Fruit fly (Drosophila melanogaster) whole organism, wandering third instar larva: ENCODE data around the gene CG4278.

ENCODE experiments used
- Abd-B ChIP-seq: fragments of >200 bp; optimal IDR thresholded peaks from 2 replicates; lab custom pipeline; 2017; ENCODE audit warnings: missing biosample characterization, missing genetic modification characterization
- CG32264 ChIP-seq: fragments of 200-800 bp; sonication (Bioruptor generic); optimal IDR thresholded peaks from 2 replicates; lab custom pipeline; 2016; ENCODE audit warnings: missing biosample characterization, missing genetic modification characterization
- CG9705 ChIP-seq: fragments of 200-800 bp; sonication (Bioruptor generic); optimal IDR thresholded peaks from 2 replicates; lab custom pipeline; 2018; ENCODE audit warnings: missing biosample characterization, mild to moderate bottlenecking, missing genetic modification characterization
- CrebA ChIP-seq: fragments of 200-800 bp; sonication (Bioruptor generic); optimal IDR thresholded peaks from 2 replicates; lab custom pipeline; 2016; ENCODE audit warnings: missing biosample characterization, mild to moderate bottlenecking, missing genetic modification characterization, borderline replicate concordance
- Dfd ChIP-seq: fragments of >200 bp; optimal IDR thresholded peaks from 2 replicates; lab custom pipeline; 2017; ENCODE audit warnings: missing biosample characterization, missing genetic modification characterization
- Dif ChIP-seq: fragments of 200-275, 200-300 bp; sonication (Bioruptor generic); optimal IDR thresholded peaks from 2 replicates; lab custom pipeline; 2018; ENCODE audit warnings: missing biosample characterization, missing genetic modification characterization; ENCODE audit not compliant: partially characterized antibody
- GATAd ChIP-seq: sonication (Bioruptor generic); optimal IDR thresholded peaks from 2 replicates; lab custom pipeline; 2016; ENCODE audit warnings: missing biosample characterization, missing genetic modification characterization
- HLH106 ChIP-seq: fragments of 200-800 bp; optimal IDR thresholded peaks from 3 replicates; lab custom pipeline; 2019; ENCODE audit warnings: missing biosample characterization, mild to moderate bottlenecking, missing genetic modification characterization, moderate library complexity
- Hnf4 ChIP-seq: fragments of 200-800 bp; sonication (Bioruptor generic); optimal IDR thresholded peaks from 2 replicates; lab custom pipeline; 2016; ENCODE audit warnings: missing biosample characterization, mild to moderate bottlenecking, missing genetic modification characterization
- Hr78 ChIP-seq: fragments of >200 bp; optimal IDR thresholded peaks from 2 replicates; lab custom pipeline; 2017; ENCODE audit warnings: missing biosample characterization, missing genetic modification characterization
- Hr83 ChIP-seq: fragments of 200-300 bp; sonication (Bioruptor generic); optimal IDR thresholded peaks from 2 replicates; lab custom pipeline; 2016; ENCODE audit warnings: missing biosample characterization, mild to moderate bottlenecking, missing genetic modification characterization, moderate library complexity; ENCODE audit not compliant: poor library complexity, severe bottlenecking
- Jra ChIP-seq: sonication (Bioruptor generic); optimal IDR thresholded peaks from 2 replicates; lab custom pipeline; 2016; ENCODE audit warnings: missing biosample characterization, missing genetic modification characterization
- Mio ChIP-seq: sonication (Bioruptor generic); optimal IDR thresholded peaks from 2 replicates; lab custom pipeline; 2016; ENCODE audit warnings: missing biosample characterization, missing genetic modification characterization
- Myc ChIP-seq: fragments of >200 bp; optimal IDR thresholded peaks from 2 replicates; lab custom pipeline; 2017
- N ChIP-seq: fragments of >200 bp; optimal IDR thresholded peaks from 2 replicates; lab custom pipeline; 2018; ENCODE audit warnings: missing biosample characterization, missing external identifiers, missing genetic modification characterization
- OdsH ChIP-seq: fragments of 200-800 bp; sonication (Bioruptor generic); optimal IDR thresholded peaks from 2 replicates; lab custom pipeline; 2016; ENCODE audit warnings: missing biosample characterization, mild to moderate bottlenecking, missing genetic modification characterization
- Rel ChIP-seq, 2 experiments: fragments of 200-800 bp; sonication (Bioruptor generic) in 1 of 2; optimal IDR thresholded peaks; 2 replicates in 1 of 2; 3 replicates in 1 of 2; lab custom pipeline; 2016 to 2019; ENCODE audit warnings: mild to moderate bottlenecking in 2 of 2, missing biosample characterization in 2 of 2, missing genetic modification characterization in 2 of 2, moderate library complexity in 1 of 2
- Sp1 ChIP-seq: fragments of 200-800 bp; sonication (Bioruptor generic); optimal IDR thresholded peaks from 3 replicates; lab custom pipeline; 2019; ENCODE audit warnings: missing biosample characterization, mild to moderate bottlenecking, missing genetic modification characterization, moderate library complexity
- Vsx2 ChIP-seq: fragments of 200-300, 225-300 bp; sonication (Bioruptor generic); optimal IDR thresholded peaks from 2 replicates; lab custom pipeline; 2018; ENCODE audit warnings: missing biosample characterization, missing genetic modification characterization; ENCODE audit not compliant: partially characterized antibody
- br ChIP-seq: fragments of 200-800 bp; sonication (Bioruptor generic); optimal IDR thresholded peaks from 2 replicates; lab custom pipeline; 2016; ENCODE audit warnings: missing biosample characterization, missing genetic modification characterization
- brk ChIP-seq: fragments of 200-800 bp; sonication (Bioruptor generic); optimal IDR thresholded peaks from 2 replicates; lab custom pipeline; 2016; ENCODE audit warnings: missing biosample characterization, mild to moderate bottlenecking, missing genetic modification characterization
- dl ChIP-seq, 2 experiments: fragments of 175-275, 200-275 bp in 1 of 2; fragments of 200-275 bp in 1 of 2; sonication (Bioruptor generic); optimal IDR thresholded peaks; lab custom pipeline; 2018; ENCODE audit warnings: mild to moderate bottlenecking in 2 of 2, missing biosample characterization in 2 of 2, missing genetic modification characterization in 2 of 2, moderate library complexity in 2 of 2; ENCODE audit not compliant: partially characterized antibody in 2 of 2, insufficient read depth in 1 of 2
- dmrt93B ChIP-seq: fragments of 200-800 bp; sonication (Bioruptor generic); optimal IDR thresholded peaks from 2 replicates; lab custom pipeline; 2018; ENCODE audit warnings: missing biosample characterization, mild to moderate bottlenecking, missing genetic modification characterization
- dsf ChIP-seq: sonication (Bioruptor generic); optimal IDR thresholded peaks from 2 replicates; lab custom pipeline; 2016; ENCODE audit warnings: missing biosample characterization, missing genetic modification characterization, borderline replicate concordance
- ey ChIP-seq: fragments of 200-800 bp; sonication (Bioruptor generic); optimal IDR thresholded peaks from 2 replicates; lab custom pipeline; 2016; ENCODE audit warnings: missing biosample characterization, missing genetic modification characterization
- foxo ChIP-seq, 2 experiments: fragments of 200-800 bp; sonication (Bioruptor generic); optimal IDR thresholded peaks; 2 replicates in 1 of 2; 3 replicates in 1 of 2; lab custom pipeline; 2016 to 2017; ENCODE audit warnings: missing biosample characterization in 2 of 2, missing genetic modification characterization in 2 of 2
- fru ChIP-seq: fragments of 200-800 bp; sonication (Bioruptor generic); optimal IDR thresholded peaks from 3 replicates; lab custom pipeline; 2016; ENCODE audit warnings: missing biosample characterization, mild to moderate bottlenecking, missing genetic modification characterization
- h ChIP-seq: fragments of 200-800 bp; sonication (Bioruptor generic); optimal IDR thresholded peaks from 3 replicates; lab custom pipeline; 2016; ENCODE audit warnings: missing biosample characterization, mild to moderate bottlenecking, missing genetic modification characterization
- jim ChIP-seq: fragments of 175-275, 200-325 bp; sonication (Bioruptor generic); optimal IDR thresholded peaks from 2 replicates; lab custom pipeline; 2016; ENCODE audit warnings: missing biosample characterization, mild to moderate bottlenecking, missing genetic modification characterization
- lola ChIP-seq: fragments of >200 bp; optimal IDR thresholded peaks from 2 replicates; lab custom pipeline; 2017; ENCODE audit warnings: missing biosample characterization, missing genetic modification characterization
- pan ChIP-seq: fragments of >200 bp; optimal IDR thresholded peaks from 2 replicates; lab custom pipeline; 2017
- psq ChIP-seq: fragments of 200-800 bp; sonication (Bioruptor generic); optimal IDR thresholded peaks from 3 replicates; lab custom pipeline; 2017; ENCODE audit warnings: missing biosample characterization, mild to moderate bottlenecking, missing genetic modification characterization, moderate library complexity
- rgr ChIP-seq: fragments of 200-800 bp; sonication (Bioruptor generic); optimal IDR thresholded peaks from 3 replicates; lab custom pipeline; 2016; ENCODE audit warnings: missing biosample characterization, mild to moderate bottlenecking, missing genetic modification characterization
- sage ChIP-seq: fragments of 200-800 bp; sonication (Bioruptor generic); optimal IDR thresholded peaks from 2 replicates; lab custom pipeline; 2016; ENCODE audit warnings: missing biosample characterization, mild to moderate bottlenecking, missing genetic modification characterization
- sv ChIP-seq: fragments of 200-800 bp; sonication (Bioruptor generic); optimal IDR thresholded peaks from 3 replicates; lab custom pipeline; 2016; ENCODE audit warnings: missing biosample characterization, missing genetic modification characterization
- tai ChIP-seq: sonication (Bioruptor generic); optimal IDR thresholded peaks from 2 replicates; lab custom pipeline; 2016; ENCODE audit warnings: missing biosample characterization, missing genetic modification characterization
- usp ChIP-seq: fragments of >200 bp; optimal IDR thresholded peaks from 2 replicates; lab custom pipeline; 2017; ENCODE audit warnings: missing biosample characterization, missing genetic modification characterization
- woc ChIP-seq: sonication (Bioruptor generic); optimal IDR thresholded peaks from 2 replicates; lab custom pipeline; 2016; ENCODE audit warnings: missing biosample characterization, mild to moderate bottlenecking, missing genetic modification characterization

The CG4278 gene

DNA sequence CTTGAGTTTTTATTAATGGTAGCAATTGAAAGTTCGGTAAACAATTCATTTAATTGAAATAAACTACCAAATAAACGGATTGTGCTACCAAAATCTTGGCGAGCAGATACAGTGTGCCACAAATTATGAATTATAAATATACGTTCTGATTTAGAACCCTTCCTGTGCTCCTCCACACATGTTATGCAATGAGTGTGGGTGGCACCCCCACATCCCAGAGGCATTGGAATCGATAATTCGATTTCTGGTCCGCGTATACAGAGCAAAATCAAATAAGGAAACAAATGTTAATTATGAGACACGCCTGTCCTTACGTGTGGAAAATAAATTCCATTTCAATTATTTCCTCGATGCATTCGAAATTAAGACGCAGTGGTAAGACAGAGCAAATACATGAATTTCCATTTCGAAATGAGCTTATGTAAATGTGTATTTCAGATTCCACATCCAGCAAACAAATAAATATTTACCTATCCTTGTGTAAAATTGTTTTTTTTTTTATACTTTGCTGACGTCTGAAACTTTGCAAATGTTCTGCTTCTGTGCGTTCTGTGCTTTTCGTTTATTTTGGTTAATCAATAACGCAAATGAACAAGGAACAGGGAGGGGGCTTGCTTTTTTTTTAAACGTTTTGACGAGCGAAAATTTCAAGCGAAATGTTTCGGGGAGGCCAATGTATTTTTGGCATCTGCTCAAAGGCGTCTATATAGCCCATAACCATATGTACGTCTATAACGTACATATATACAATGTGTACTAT is 4.8 kb upstream of the CG4278 start:
- TF ChIP-seq OdsH (no peak), fru (GFP tag; lab: Kevin White, UChicago) (no peak), Hnf4 (GFP tag; lab: Kevin White, UChicago) (no peak), brk (GFP tag; lab: Kevin White, UChicago) (no peak), CG32264 (GFP tag; lab: Kevin White, UChicago) (no peak), Dif (GFP tag; lab: Kevin White, UChicago) (no peak), sage (no peak), tai (GFP tag; lab: Kevin White, UChicago) (peak; percentile 23), rgr (GFP tag; lab: Kevin White, UChicago) (peak; percentile 36), Rel (GFP tag; optimal IDR thresholded peaks at IDR 0.05; lab: Kevin White, UChicago) (no peak), Rel (tag; optimal IDR thresholded peaks at IDR 0.05; lab: Kevin White, UChicago) (peak; percentile 10), psq (GFP tag; lab: Kevin White, UChicago) (no peak), Dfd (GFP tag; lab: Kevin White, UChicago) (no peak), GATAd (GFP tag; lab: Kevin White, UChicago) (no peak), ey (GFP tag; lab: Kevin White, UChicago) (no peak), br (GFP tag; lab: Kevin White, UChicago) (peak; percentile 17), lola (GFP tag; lab: Kevin White, UChicago) (no peak), N (GFP tag; lab: Kevin White, UChicago) (no peak), CrebA (GFP tag; lab: Kevin White, UChicago) (no peak), Hr78 (GFP tag; lab: Kevin White, UChicago) (no peak)

DNA sequence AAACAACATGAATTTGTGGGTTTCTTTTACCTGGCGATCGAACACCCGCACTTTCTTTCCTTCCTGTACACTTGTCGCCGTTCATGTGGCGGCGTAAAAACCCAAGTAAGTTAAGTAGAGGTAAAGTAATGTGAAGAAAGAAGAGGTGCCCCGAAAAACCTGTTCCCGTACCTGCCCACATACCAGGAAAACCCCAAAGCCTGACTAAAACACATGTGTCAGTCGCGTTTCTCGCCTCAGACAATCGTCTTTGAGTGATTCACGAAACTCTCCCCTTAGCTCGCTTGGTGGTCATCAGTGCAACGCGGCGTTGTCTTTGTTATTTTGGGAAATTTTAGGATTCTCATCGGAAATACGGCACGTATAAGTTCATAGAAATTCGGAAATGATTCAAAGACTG is 3.3 kb upstream of the CG4278 start:
- TF ChIP-seq foxo (GFP tag; optimal IDR thresholded peaks at IDR 0.05; lab: Kevin White, UChicago), result no peak
- TF ChIP-seq fru (GFP tag; lab: Kevin White, UChicago), result peak; percentile 48

DNA sequence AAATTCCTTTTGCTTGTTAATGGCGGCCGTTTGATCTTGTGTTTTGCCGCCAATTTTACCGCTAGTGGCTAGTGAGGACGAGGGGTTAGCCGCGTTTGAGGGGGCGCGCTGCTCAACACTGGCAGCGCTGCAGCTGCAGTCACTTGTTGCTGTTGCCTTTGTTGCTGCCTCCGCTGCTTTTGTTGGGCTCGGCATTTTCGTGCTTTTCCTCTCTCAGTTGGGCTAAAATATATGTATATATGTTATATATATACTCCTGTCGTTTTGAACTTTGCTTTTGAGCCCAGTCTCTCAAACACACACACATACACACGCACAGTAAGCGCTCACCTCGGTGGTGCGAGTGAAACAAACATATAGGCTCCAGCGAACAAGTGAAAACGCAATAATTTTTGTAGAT is 2.0 kb upstream of the CG4278 start:
- no peak for TF ChIP-seq Hr83 (GFP tag; lab: Kevin White, UChicago)
- TF ChIP-seq CrebA (GFP tag; lab: Kevin White, UChicago), result no peak
- TF ChIP-seq GATAd (GFP tag; lab: Kevin White, UChicago), result no peak
- no peak for TF ChIP-seq Vsx2 (GFP tag; lab: Kevin White, UChicago)
- peak; percentile 74 for TF ChIP-seq sage
- TF ChIP-seq dmrt93B (GFP tag; lab: Kevin White, UChicago), result no peak
- no peak for TF ChIP-seq fru (GFP tag; lab: Kevin White, UChicago)
- no peak for TF ChIP-seq jim
- TF ChIP-seq h, result no peak
- TF ChIP-seq Rel (GFP tag; optimal IDR thresholded peaks at IDR 0.05; lab: Kevin White, UChicago), result no peak
- peak; percentile 60 for TF ChIP-seq Rel (tag; optimal IDR thresholded peaks at IDR 0.05; lab: Kevin White, UChicago)
- TF ChIP-seq usp (GFP tag; lab: Kevin White, UChicago), result no peak
- TF ChIP-seq lola (GFP tag; lab: Kevin White, UChicago), result no peak
- no peak for TF ChIP-seq psq (GFP tag; lab: Kevin White, UChicago)
- TF ChIP-seq Hnf4 (GFP tag; lab: Kevin White, UChicago), result peak; percentile 20
- TF ChIP-seq br (GFP tag; lab: Kevin White, UChicago), result no peak
- TF ChIP-seq woc (GFP tag; lab: Kevin White, UChicago), result no peak
- no peak for TF ChIP-seq OdsH
- TF ChIP-seq Dif (GFP tag; lab: Kevin White, UChicago), result no peak
- peak; percentile 7 for TF ChIP-seq brk (GFP tag; lab: Kevin White, UChicago)
- TF ChIP-seq pan (lab: Kevin White, UChicago), result no peak
- TF ChIP-seq HLH106, result no peak
- no peak for TF ChIP-seq tai (GFP tag; lab: Kevin White, UChicago)
- TF ChIP-seq sv (GFP tag; lab: Kevin White, UChicago), result no peak
- TF ChIP-seq dl (GFP tag; optimal IDR thresholded peaks at IDR 0.05; lab: Kevin White, UChicago; ENCODE audit: insufficient read depth in 1 of 2, partially characterized antibody in 2 of 2), result no peak
- no peak for TF ChIP-seq N (GFP tag; lab: Kevin White, UChicago)
- TF ChIP-seq Sp1 (GFP tag; lab: Kevin White, UChicago), result no peak
- no peak for TF ChIP-seq Mio
- TF ChIP-seq Myc (lab: Kevin White, UChicago), result no peak
- TF ChIP-seq Dfd (GFP tag; lab: Kevin White, UChicago), result no peak
- no peak for TF ChIP-seq ey (GFP tag; lab: Kevin White, UChicago)
- no peak for TF ChIP-seq dsf
- no peak for TF ChIP-seq CG9705 (GFP tag; lab: Kevin White, UChicago)
- no peak for TF ChIP-seq Abd-B (GFP tag; lab: Kevin White, UChicago)
- no peak for TF ChIP-seq Hr78 (GFP tag; lab: Kevin White, UChicago)
- peak; percentile 28 for TF ChIP-seq rgr (GFP tag; lab: Kevin White, UChicago)
- no peak for TF ChIP-seq CG32264 (GFP tag; lab: Kevin White, UChicago)
- TF ChIP-seq foxo (GFP tag; optimal IDR thresholded peaks at IDR 0.05; lab: Kevin White, UChicago), result no peak
- TF ChIP-seq Jra (GFP tag; lab: Kevin White, UChicago), result no peak
